Fruit fly (Drosophila melanogaster): ENCODE results near the gene CG12025.

The CG12025 gene

dm6 chr3L:1876215-1876625 lies 11.0 kb downstream of the CG12025 start, which contains the start of gene dre4 (continued):
- TF ChIP-seq Hmx (GFP tag; optimal IDR thresholded peaks at IDR 0.05) = no peak
- TF ChIP-seq dan (GFP tag; IDR thresholded peaks at IDR 0.05) = no peak
- TF ChIP-seq disco-r (GFP tag; optimal IDR thresholded peaks at IDR 0.05) = peak; percentile 48
- no peak for TF ChIP-seq D19A (tag; optimal IDR thresholded peaks at IDR 0.05)
- no peak for TF ChIP-seq odd (GFP tag; optimal IDR thresholded peaks at IDR 0.05)
- TF ChIP-seq ab (GFP tag; optimal IDR thresholded peaks at IDR 0.05) = peak; percentile 40
- TF ChIP-seq CG8388 (GFP tag; optimal IDR thresholded peaks at IDR 0.05) = peak; percentile 68
- peak; percentile 67 for TF ChIP-seq CG8944 (GFP tag; optimal IDR thresholded peaks at IDR 0.05)
- no peak for TF ChIP-seq z (GFP tag; IDR thresholded peaks at IDR 0.05)
- peak; percentile 29 for TF ChIP-seq schlank (tag; optimal IDR thresholded peaks at IDR 0.05)
- TF ChIP-seq Pdp1 (GFP tag; optimal IDR thresholded peaks at IDR 0.05) = peak; percentile 71 to 72
- peak; percentile 65 for TF ChIP-seq Camta (GFP tag; optimal IDR thresholded peaks at IDR 0.05)
- TF ChIP-seq MESR4 (GFP tag; optimal IDR thresholded peaks at IDR 0.05) = peak; percentile 63
- TF ChIP-seq shn (GFP tag; optimal IDR thresholded peaks at IDR 0.05) = peak; percentile 66
- no peak for TF ChIP-seq mld (GFP tag; IDR thresholded peaks at IDR 0.05; ENCODE audit: partially characterized antibody)
- no peak for TF ChIP-seq ac (GFP tag; optimal IDR thresholded peaks at IDR 0.05)
- TF ChIP-seq lab (GFP tag; optimal IDR thresholded peaks at IDR 0.05) = peak; percentile 83
- TF ChIP-seq Bdp1 (GFP tag; optimal IDR thresholded peaks at IDR 0.05) = peak; percentile 54
- peak; percentile 50 for TF ChIP-seq CG2116 (GFP tag; optimal IDR thresholded peaks at IDR 0.05)
- no peak for TF ChIP-seq Sry-β (GFP tag; optimal IDR thresholded peaks at IDR 0.05)
- TF ChIP-seq ranshi (GFP tag; IDR thresholded peaks at IDR 0.05) = peak; percentile 79
- TF ChIP-seq cas (GFP tag; IDR thresholded peaks at IDR 0.05) = no peak
- TF ChIP-seq CG10267 (tag; optimal IDR thresholded peaks at IDR 0.05) = peak; percentile 66
- TF ChIP-seq CG32767 (GFP tag; IDR thresholded peaks at IDR 0.05) = 0 out of 2 replicates have a peak, but pooled peaks have one; percentile 28
- peak; percentile 66 for TF ChIP-seq Atf-2 (GFP tag; optimal IDR thresholded peaks at IDR 0.05)
- peak; percentile 64 for TF ChIP-seq CG15601 (tag; optimal IDR thresholded peaks at IDR 0.05)
- no peak for TF ChIP-seq CG8765 (GFP tag; IDR thresholded peaks at IDR 0.05)
- TF ChIP-seq zen2 (GFP tag; IDR thresholded peaks at IDR 0.05; ENCODE audit: partially characterized antibody) = no peak
- TF ChIP-seq kah (GFP tag; optimal IDR thresholded peaks at IDR 0.05) = no peak
- TF ChIP-seq CG14014 (GFP tag; IDR thresholded peaks at IDR 0.05) = peak; percentile 81
- TF ChIP-seq CG15011 (GFP tag; optimal IDR thresholded peaks at IDR 0.05) = peak; percentile 27
- no peak for TF ChIP-seq CG11723 (GFP tag; optimal IDR thresholded peaks at IDR 0.05)
- peak; percentile 49 for TF ChIP-seq ewg (GFP tag; optimal IDR thresholded peaks at IDR 0.05)
- TF ChIP-seq ase (GFP tag; IDR thresholded peaks at IDR 0.05) = no peak; the same call in 2 of the 3 replicates
- TF ChIP-seq CG16863 (GFP tag; optimal IDR thresholded peaks at IDR 0.05) = peak; percentile 69
- TF ChIP-seq Ravus (GFP tag; IDR thresholded peaks at IDR 0.05) = no peak; the same call in 1 of the 2 replicates
- TF ChIP-seq CG8281 (tag; optimal IDR thresholded peaks at IDR 0.05) = no peak
- TF ChIP-seq CG6854 (GFP tag; optimal IDR thresholded peaks at IDR 0.05) = no peak
- no peak for TF ChIP-seq Hey (tag; optimal IDR thresholded peaks at IDR 0.05)
- TF ChIP-seq CG32532 (GFP tag; IDR thresholded peaks at IDR 0.05) = peak; percentile 85
- TF ChIP-seq CG14965 (GFP tag; optimal IDR thresholded peaks at IDR 0.05; ENCODE audit: borderline replicate concordance) = no peak
- TF ChIP-seq YL-1 (GFP tag; optimal IDR thresholded peaks at IDR 0.05) = peak; percentile 68
- TF ChIP-seq Hr78 (GFP tag; optimal IDR thresholded peaks at IDR 0.05) = no peak
- TF ChIP-seq CG34422 (GFP tag; IDR thresholded peaks at IDR 0.05) = peak; percentile 90
- peak; percentile 78 for TF ChIP-seq CG12744 (GFP tag; optimal IDR thresholded peaks at IDR 0.05)
- TF ChIP-seq Ets65A (GFP tag) = peak; percentile 89
- peak; percentile 81 for TF ChIP-seq gro (GFP tag; optimal IDR thresholded peaks at IDR 0.05)
- peak; percentile 96 for TF ChIP-seq sd (tag; optimal IDR thresholded peaks at IDR 0.05)
- TF ChIP-seq tll (GFP tag; optimal IDR thresholded peaks at IDR 0.05) = no peak
- peak; percentile 58; the same call in 1 of the 2 replicates for TF ChIP-seq Awh (GFP tag; IDR thresholded peaks at IDR 0.05)
